Fruit fly (Drosophila melanogaster): ENCODE measurements around the gene CG31730.

CG31730 gene

DNA sequence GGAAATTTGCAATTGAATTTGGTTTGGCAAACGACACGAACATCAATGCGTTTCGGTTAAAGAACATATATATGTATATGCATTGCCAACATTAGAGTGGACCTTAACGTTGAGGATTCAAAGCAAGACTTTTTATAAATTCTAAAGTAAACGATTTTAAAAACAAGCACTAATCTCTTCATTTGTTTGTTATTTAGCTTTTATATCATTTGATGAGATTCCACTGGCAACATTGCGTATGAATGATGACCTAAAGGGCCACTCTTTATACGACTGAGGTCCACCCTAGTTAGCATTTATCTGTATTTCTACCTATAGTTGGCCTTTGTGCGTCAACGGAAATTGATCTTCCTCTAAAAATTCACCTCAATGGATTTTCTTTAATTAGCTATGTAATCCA is 841 bp downstream of the CG31730 start (continued):
- TF ChIP-seq CG30403 (GFP tag; optimal IDR thresholded peaks at IDR 0.05) (no peak), CG15011 (GFP tag; optimal IDR thresholded peaks at IDR 0.05) (no peak), D (optimal IDR thresholded peaks at IDR 0.05) (no peak), D (GFP tag; optimal IDR thresholded peaks at IDR 0.05) (no peak), Hmr (GFP tag; optimal IDR thresholded peaks at IDR 0.05) (peak; percentile 8), CG7372 (GFP tag; IDR thresholded peaks at IDR 0.05) (no peak), CG10209 (GFP tag; optimal IDR thresholded peaks at IDR 0.05) (no peak), CG6254 (GFP tag; optimal IDR thresholded peaks at IDR 0.05) (peak; percentile 3), CG3281 (GFP tag; optimal IDR thresholded peaks at IDR 0.05) (no peak), Hr3 (GFP tag; optimal IDR thresholded peaks at IDR 0.05) (no peak), CG15479 (GFP tag; optimal IDR thresholded peaks at IDR 0.05) (no peak), grn (GFP tag; optimal IDR thresholded peaks at IDR 0.05) (no peak), CG11247 (GFP tag; IDR thresholded peaks at IDR 0.05) (no peak), B-H2 (GFP tag; optimal IDR thresholded peaks at IDR 0.05) (no peak), CG4424 (GFP tag; optimal IDR thresholded peaks at IDR 0.05) (peak; percentile 18), lbe (GFP tag; optimal IDR thresholded peaks at IDR 0.05) (no peak), CG11696 (GFP tag; IDR thresholded peaks at IDR 0.05) (no peak), Myb (GFP tag; optimal IDR thresholded peaks at IDR 0.05) (no peak), luna (GFP tag; optimal IDR thresholded peaks at IDR 0.05) (no peak), chif (GFP tag; optimal IDR thresholded peaks at IDR 0.05) (no peak), eyg (GFP tag; optimal IDR thresholded peaks at IDR 0.05) (no peak), Elba2 (GFP tag; optimal IDR thresholded peaks at IDR 0.05) (no peak), Lhr (GFP tag; optimal IDR thresholded peaks at IDR 0.05) (no peak), CG12744 (GFP tag; optimal IDR thresholded peaks at IDR 0.05) (no peak), psq (GFP tag; optimal IDR thresholded peaks at IDR 0.05) (no peak), Trl (optimal IDR thresholded peaks at IDR 0.05) (no peak), Trl (GFP tag; optimal IDR thresholded peaks at IDR 0.05) (no peak), esg (GFP tag; conservative IDR thresholded peaks at IDR 0.05) (no peak), wek (GFP tag; optimal IDR thresholded peaks at IDR 0.05) (no peak), Gsc (GFP tag; IDR thresholded peaks at IDR 0.05) (no peak), CG3163 (GFP tag; optimal IDR thresholded peaks at IDR 0.05) (no peak), MBD-R2 (GFP tag; IDR thresholded peaks at IDR 0.05) (no peak), Dp (GFP tag; optimal IDR thresholded peaks at IDR 0.05) (no peak), fd96Cb (tag; optimal IDR thresholded peaks at IDR 0.05) (peak; percentile 19), CG13123 (GFP tag; optimal IDR thresholded peaks at IDR 0.05) (no peak), Drgx (GFP tag; IDR thresholded peaks at IDR 0.05) (peak; percentile 53; the same call in 1 of the 2 replicates), Ets97D (GFP tag; optimal IDR thresholded peaks at IDR 0.05) (no peak), Camta (GFP tag; optimal IDR thresholded peaks at IDR 0.05) (no peak), Asciz (GFP tag; optimal IDR thresholded peaks at IDR 0.05) (peak; percentile 7), aop (GFP tag; IDR thresholded peaks at IDR 0.05) (no peak), CG17359 (tag; optimal IDR thresholded peaks at IDR 0.05) (no peak), CG34376 (GFP tag; optimal IDR thresholded peaks at IDR 0.05) (no peak), Xrp1 (GFP tag; IDR thresholded peaks at IDR 0.05) (peak; percentile 40; the same call in 1 of the 2 replicates), Dek (tag; optimal IDR thresholded peaks at IDR 0.05) (no peak), Ptx1 (GFP tag; IDR thresholded peaks at IDR 0.05) (no peak), Mes4 (GFP tag; optimal IDR thresholded peaks at IDR 0.05) (no peak), Poxn (GFP tag; IDR thresholded peaks at IDR 0.05) (no peak), CG7357 (GFP tag; IDR thresholded peaks at IDR 0.05) (no peak), CG12071 (GFP tag; optimal IDR thresholded peaks at IDR 0.05) (no peak), usp (GFP tag; optimal IDR thresholded peaks at IDR 0.05) (no peak), Adf1 (GFP tag; IDR thresholded peaks at IDR 0.05) (no peak), CG18599 (GFP tag; optimal IDR thresholded peaks at IDR 0.05) (peak; percentile 20), Doc3 (GFP tag; IDR thresholded peaks at IDR 0.05; ENCODE audit: partially characterized antibody) (no peak)

All from whole organism, embryonic.